Fruit fly (Drosophila melanogaster) whole organism, embryonic: ENCODE measurements around the gene CG2120.

Experiments
- CG10462 ChIP-seq: fragments of 200-800 bp; sonication (Bioruptor generic); optimal IDR thresholded peaks from 2 replicates; lab custom pipeline; 2016; ENCODE audit warnings: missing biosample characterization, missing genetic modification characterization
- CG10979 ChIP-seq: fragments of 200-800 bp; sonication (Bioruptor generic); optimal IDR thresholded peaks from 2 replicates; lab custom pipeline; 2018; ENCODE audit warnings: missing biosample characterization, mild to moderate bottlenecking, missing genetic modification characterization, moderate library complexity
- CG12299 ChIP-seq: fragments of 200-800 bp; sonication (Bioruptor generic); optimal IDR thresholded peaks from 2 replicates; lab custom pipeline; 2018; ENCODE audit warnings: missing biosample characterization, mild to moderate bottlenecking, missing genetic modification characterization
- CG13775 ChIP-seq: fragments of 200-800 bp; sonication (Bioruptor generic); optimal IDR thresholded peaks from 3 replicates; lab custom pipeline; 2017; ENCODE audit warnings: missing biosample characterization, mild to moderate bottlenecking, missing genetic modification characterization
- CG15269 ChIP-seq: fragments of 200-800 bp; sonication (Bioruptor generic); optimal IDR thresholded peaks from 2 replicates; lab custom pipeline; 2018; ENCODE audit warnings: missing biosample characterization, mild to moderate bottlenecking, missing genetic modification characterization, moderate library complexity
- CG17802 ChIP-seq: fragments of 200-800 bp; sonication (Bioruptor generic); optimal IDR thresholded peaks from 2 replicates; lab custom pipeline; 2018; ENCODE audit warnings: missing biosample characterization, mild to moderate bottlenecking, missing genetic modification characterization, moderate library complexity
- CG18476 ChIP-seq: fragments of 200-800 bp; sonication (Bioruptor generic); optimal IDR thresholded peaks from 2 replicates; lab custom pipeline; 2016; ENCODE audit warnings: missing biosample characterization, mild to moderate bottlenecking, missing genetic modification characterization
- CG2120 ChIP-seq: fragments of 200-800 bp; sonication (Bioruptor generic); optimal IDR thresholded peaks from 3 replicates; lab custom pipeline; 2016; ENCODE audit warnings: missing biosample characterization, missing genetic modification characterization
- CG32532 ChIP-seq: fragments of 200-800 bp; sonication (Bioruptor generic); IDR thresholded peaks from 2 replicates; pipeline ENCODE4 v1.3.6; 2022; ENCODE audit warnings: missing biosample characterization, missing genetic modification characterization
- CG33213 ChIP-seq: fragments of 200-800 bp; sonication (Bioruptor generic); optimal IDR thresholded peaks from 3 replicates; lab custom pipeline; 2016; ENCODE audit warnings: missing biosample characterization, missing genetic modification characterization
- CG33557 ChIP-seq: fragments of 200-800 bp; sonication (Bioruptor generic); optimal IDR thresholded peaks from 2 replicates; lab custom pipeline; 2019; ENCODE audit warnings: missing biosample characterization, mild to moderate bottlenecking, missing genetic modification characterization, moderate library complexity
- CG34376 ChIP-seq: fragments of 200-800 bp; sonication (Bioruptor generic); optimal IDR thresholded peaks from 2 replicates; lab custom pipeline; 2018; ENCODE audit warnings: missing biosample characterization, mild to moderate bottlenecking, missing genetic modification characterization
- CG6813 ChIP-seq: fragments of 200-800 bp; sonication (Bioruptor generic); optimal IDR thresholded peaks from 2 replicates; lab custom pipeline; 2017; ENCODE audit warnings: missing biosample characterization, missing genetic modification characterization, mild to moderate bottlenecking, moderate library complexity, missing genetic modification reagents
- CG7556 ChIP-seq: fragments of 200-800 bp; sonication (Bioruptor generic); optimal IDR thresholded peaks from 2 replicates; lab custom pipeline; 2017; ENCODE audit warnings: missing biosample characterization, mild to moderate bottlenecking, missing genetic modification characterization
- CG8478 ChIP-seq: fragments of >200 bp; optimal IDR thresholded peaks from 2 replicates; lab custom pipeline; 2018
- CG9727 ChIP-seq: fragments of 200-800 bp; sonication (Bioruptor generic); optimal IDR thresholded peaks from 3 replicates; lab custom pipeline; 2017; ENCODE audit warnings: missing biosample characterization, mild to moderate bottlenecking, missing genetic modification characterization
- CG9932 ChIP-seq: fragments of 200-800 bp; sonication (Bioruptor generic); IDR thresholded peaks from 2 replicates; pipeline ENCODE4 v1.3.6; 2022; ENCODE audit warnings: missing biosample characterization, missing genetic modification characterization
- Dref ChIP-seq: fragments of 200-800 bp; sonication (Bioruptor generic); IDR thresholded peaks from 2 replicates; pipeline ENCODE4 v1.3.6; 2022; ENCODE audit warnings: missing biosample characterization, missing genetic modification characterization
- Eip74EF ChIP-seq, 2 experiments: fragments of 200-800 bp in 1 of 2; fragments of >200 bp in 1 of 2; sonication (Bioruptor generic) in 1 of 2; optimal IDR thresholded peaks; 2 replicates each; lab custom pipeline; 2017 to 2019; ENCODE audit warnings: missing biosample characterization in 2 of 2, missing genetic modification characterization in 2 of 2, mild to moderate bottlenecking in 1 of 2, moderate library complexity in 1 of 2
- H15 ChIP-seq: fragments of 200-800 bp; sonication (Bioruptor generic); IDR thresholded peaks from 3 replicates; pipeline ENCODE4 v1.3.6; 2022; ENCODE audit warnings: missing biosample characterization, missing genetic modification characterization
- Hr51 ChIP-seq, 2 experiments: fragments of 200-800 bp; sonication (Bioruptor generic); optimal IDR thresholded peaks; 2 replicates in 1 of 2; 3 replicates in 1 of 2; lab custom pipeline; 2016 to 2018; ENCODE audit warnings: missing biosample characterization in 2 of 2, missing genetic modification characterization in 2 of 2, mild to moderate bottlenecking in 1 of 2, moderate library complexity in 1 of 2
- MESR4 ChIP-seq: fragments of 200-800 bp; sonication (Bioruptor generic); optimal IDR thresholded peaks from 2 replicates; lab custom pipeline; 2018; ENCODE audit warnings: missing biosample characterization, mild to moderate bottlenecking, missing genetic modification characterization, moderate library complexity
- Mad ChIP-seq: fragments of 200-800 bp; sonication (Bioruptor generic); optimal IDR thresholded peaks from 2 replicates; lab custom pipeline; 2016; ENCODE audit warnings: missing biosample characterization, missing genetic modification characterization
- Meics ChIP-seq: fragments of 200-800 bp; sonication (Bioruptor generic); optimal IDR thresholded peaks from 2 replicates; lab custom pipeline; 2017; ENCODE audit warnings: missing biosample characterization, mild to moderate bottlenecking, missing genetic modification characterization
- Mes4 ChIP-seq: fragments of 200-800 bp; sonication (Bioruptor generic); optimal IDR thresholded peaks from 2 replicates; lab custom pipeline; 2016; ENCODE audit warnings: missing biosample characterization, missing genetic modification characterization
- NFAT ChIP-seq: fragments of 200-800 bp; sonication (Bioruptor generic); IDR thresholded peaks from 2 replicates; pipeline ENCODE4 v1.3.6; 2022; ENCODE audit warnings: missing biosample characterization, missing genetic modification characterization
- NK7.1 ChIP-seq: fragments of 200-800 bp; sonication (Bioruptor generic); optimal IDR thresholded peaks from 3 replicates; lab custom pipeline; 2016; ENCODE audit warnings: missing biosample characterization, missing genetic modification characterization
- Side ChIP-seq: fragments of 200-800 bp; sonication (Bioruptor generic); optimal IDR thresholded peaks from 2 replicates; lab custom pipeline; 2016; ENCODE audit warnings: missing biosample characterization, missing genetic modification characterization
- Tbp ChIP-seq: fragments of >200 bp; optimal IDR thresholded peaks from 2 replicates; lab custom pipeline; 2018; ENCODE audit warnings: missing biosample characterization, missing genetic modification characterization
- ash1 ChIP-seq: fragments of 200-800 bp; sonication (Bioruptor generic); optimal IDR thresholded peaks from 2 replicates; lab custom pipeline; 2018; ENCODE audit warnings: missing biosample characterization, mild to moderate bottlenecking, missing genetic modification characterization
- bab2 ChIP-seq: fragments of 200-800 bp; sonication (Bioruptor generic); optimal IDR thresholded peaks from 2 replicates; lab custom pipeline; 2016; ENCODE audit warnings: missing biosample characterization, missing genetic modification characterization
- da ChIP-seq: fragments of 200-800 bp; sonication (Bioruptor generic); optimal IDR thresholded peaks from 2 replicates; lab custom pipeline; 2016; ENCODE audit warnings: missing biosample characterization, missing genetic modification characterization
- dmrt99B ChIP-seq: fragments of 200-800 bp; sonication (Bioruptor generic); optimal IDR thresholded peaks from 2 replicates; lab custom pipeline; 2018; ENCODE audit warnings: missing biosample characterization, mild to moderate bottlenecking, missing genetic modification characterization, moderate library complexity
- dpn ChIP-seq, 2 experiments: fragments of 200-800 bp; sonication (Bioruptor generic); optimal IDR thresholded peaks; 3 replicates each; lab custom pipeline; 2016; ENCODE audit warnings: missing biosample characterization in 2 of 2, missing genetic modification characterization in 2 of 2
- gsb-n ChIP-seq: fragments of 200-800 bp; sonication (Bioruptor generic); optimal IDR thresholded peaks from 3 replicates; lab custom pipeline; 2018; ENCODE audit warnings: missing biosample characterization, mild to moderate bottlenecking, missing genetic modification characterization
- gt ChIP-seq: fragments of 200-800 bp; sonication (Bioruptor generic); IDR thresholded peaks from 2 replicates; pipeline ENCODE4 v1.3.6; 2022; ENCODE audit warnings: missing biosample characterization, missing genetic modification characterization
- h ChIP-seq: fragments of >200 bp; optimal IDR thresholded peaks from 2 replicates; lab custom pipeline; 2017
- lab ChIP-seq: fragments of 200-800 bp; sonication (Bioruptor generic); optimal IDR thresholded peaks from 3 replicates; lab custom pipeline; 2017; ENCODE audit warnings: missing biosample characterization, missing genetic modification characterization, mild to moderate bottlenecking, moderate library complexity, missing genetic modification reagents
- lbe ChIP-seq: fragments of 200-800 bp; sonication (Bioruptor generic); optimal IDR thresholded peaks from 2 replicates; lab custom pipeline; 2016; ENCODE audit warnings: missing biosample characterization, mild to moderate bottlenecking, missing genetic modification characterization
- lov ChIP-seq, 2 experiments: fragments of 200-800 bp in 1 of 2; fragments of >200 bp in 1 of 2; sonication (Bioruptor generic) in 1 of 2; IDR thresholded peaks in 1 of 2; optimal IDR thresholded peaks in 1 of 2; 2 replicates in 1 of 2; 3 replicates in 1 of 2; pipeline versions ENCODE4 v1.3.6 to Lab custom; 2017 to 2022; ENCODE audit warnings: missing biosample characterization in 1 of 2, missing genetic modification characterization in 1 of 2
- mirr ChIP-seq: fragments of 200-800 bp; sonication (Bioruptor generic); optimal IDR thresholded peaks from 3 replicates; lab custom pipeline; 2018; ENCODE audit warnings: missing biosample characterization, mild to moderate bottlenecking, missing genetic modification characterization
- pros ChIP-seq: fragments of 200-800 bp; sonication (Bioruptor generic); optimal IDR thresholded peaks from 3 replicates; lab custom pipeline; 2019; ENCODE audit warnings: missing biosample characterization, mild to moderate bottlenecking, missing genetic modification characterization, moderate library complexity
- ranshi ChIP-seq: fragments of 200-800 bp; sonication (Bioruptor generic); IDR thresholded peaks from 2 replicates; pipeline ENCODE4 v1.3.6; 2022; ENCODE audit warnings: missing biosample characterization, missing genetic modification characterization
- repo ChIP-seq: fragments of 200-800 bp; sonication (Bioruptor generic); optimal IDR thresholded peaks from 2 replicates; lab custom pipeline; 2016; ENCODE audit warnings: missing biosample characterization, missing genetic modification characterization
- scrt ChIP-seq: fragments of 200-800 bp; sonication (Bioruptor generic); optimal IDR thresholded peaks from 2 replicates; lab custom pipeline; 2018; ENCODE audit warnings: missing biosample characterization, mild to moderate bottlenecking, missing genetic modification characterization, moderate library complexity
- shn ChIP-seq: fragments of 200-800 bp; sonication (Bioruptor generic); optimal IDR thresholded peaks from 3 replicates; lab custom pipeline; 2016; ENCODE audit warnings: missing biosample characterization, missing genetic modification characterization
- unc-4 ChIP-seq: fragments of 200-800 bp; sonication (Bioruptor generic); IDR thresholded peaks from 2 replicates; pipeline ENCODE4 v1.3.6; 2022; ENCODE audit warnings: missing biosample characterization, missing genetic modification characterization; ENCODE audit not compliant: partially characterized antibody
- unpg ChIP-seq: fragments of 200-800 bp; sonication (Bioruptor generic); optimal IDR thresholded peaks from 3 replicates; lab custom pipeline; 2018; ENCODE audit warnings: missing biosample characterization, mild to moderate bottlenecking, missing genetic modification characterization, moderate library complexity

The CG2120 gene

DNA sequence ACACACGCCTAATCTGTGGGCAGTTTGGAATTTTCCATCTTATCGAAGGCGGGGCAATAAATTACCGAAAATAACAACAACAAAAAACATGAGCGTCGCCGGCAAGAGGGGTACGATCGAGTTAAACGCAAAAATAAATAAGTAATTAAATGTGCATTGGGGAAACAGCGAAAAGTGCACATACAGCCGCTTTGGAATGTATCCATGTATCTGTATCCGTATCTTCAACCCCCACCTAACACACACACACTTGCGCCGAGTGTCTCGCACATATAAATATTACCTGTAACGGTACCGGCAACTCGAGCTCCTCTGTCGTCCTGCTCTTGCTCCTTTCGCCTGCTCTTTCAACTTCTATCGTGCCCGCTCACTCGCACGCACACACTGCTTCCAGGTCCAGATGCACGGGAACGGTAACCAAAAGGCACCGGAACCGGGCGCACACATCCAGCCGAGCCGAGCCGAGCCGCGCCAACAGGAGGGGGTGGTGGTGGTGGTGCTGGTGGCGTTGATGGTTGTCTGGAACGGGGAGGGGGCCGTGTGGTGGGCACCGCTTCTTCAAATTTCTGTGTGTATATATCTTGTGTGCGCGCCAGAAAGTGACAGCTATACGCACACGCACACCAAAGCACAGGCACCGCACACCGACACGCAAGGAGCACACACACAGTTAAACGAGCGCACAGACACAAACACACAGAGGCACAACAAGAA, 5.9 kb downstream of the CG2120 start (continued):
- peak; percentile 6 for TF ChIP-seq CG6813 (GFP tag; lab: Kevin White, UChicago)
- TF ChIP-seq CG34376, result peak; percentile 36
- TF ChIP-seq Eip74EF (GFP tag; optimal IDR thresholded peaks at IDR 0.05; lab: Kevin White, UChicago), result no peak
- peak; percentile 3 for TF ChIP-seq CG15269
- TF ChIP-seq pros (GFP tag; lab: Kevin White, UChicago), result peak; percentile 66
- TF ChIP-seq Tbp (GFP tag; lab: Kevin White, UChicago), result no peak
- no peak for TF ChIP-seq lov (optimal IDR thresholded peaks at IDR 0.05; lab: Kevin White, UChicago)
- peak; percentile 29; the same call in 1 of the 3 replicates for TF ChIP-seq lov (GFP tag; IDR thresholded peaks at IDR 0.05; lab: Robert Waterston, UW)
- no peak for TF ChIP-seq gsb-n (tag; lab: Kevin White, UChicago)
- peak; percentile 37; the same call in 1 of the 2 replicates for TF ChIP-seq CG9932
- peak; percentile 84 for TF ChIP-seq CG8478
- TF ChIP-seq CG2120 (GFP tag; lab: Kevin White, UChicago), result peak; percentile 90
- TF ChIP-seq ranshi (GFP tag; lab: Robert Waterston, UW), result peak; percentile 14; the same call in 1 of the 2 replicates
- no peak for TF ChIP-seq ash1 (GFP tag; lab: Kevin White, UChicago)
- TF ChIP-seq MESR4, result peak; percentile 69
- no peak for TF ChIP-seq CG33557 (GFP tag; lab: Kevin White, UChicago)
- no peak for TF ChIP-seq h (lab: Kevin White, UChicago)
- TF ChIP-seq NK7.1 (GFP tag; lab: Kevin White, UChicago), result no peak
- TF ChIP-seq da, result no peak
- TF ChIP-seq CG18476 (GFP tag; lab: Kevin White, UChicago), result no peak
- peak; percentile 23 to 37 for TF ChIP-seq Hr51 (GFP tag; optimal IDR thresholded peaks at IDR 0.05; lab: Kevin White, UChicago)
- TF ChIP-seq Meics (GFP tag; lab: Kevin White, UChicago), result peak; percentile 24
- TF ChIP-seq CG33213, result no peak
- TF ChIP-seq dmrt99B (tag; lab: Kevin White, UChicago), result peak; percentile 24
- peak; percentile 42 for TF ChIP-seq CG9727
- peak; percentile 62 for TF ChIP-seq Side
- TF ChIP-seq unc-4 (GFP tag; lab: Robert Waterston, UW), result 0 out of 2 replicates have a peak, but pooled peaks have one; percentile 8
- TF ChIP-seq CG17802 (tag; lab: Kevin White, UChicago), result no peak
- peak; percentile 60 for TF ChIP-seq lab (GFP tag; lab: Kevin White, UChicago)
- TF ChIP-seq NFAT, result peak; percentile 35; the same call in 1 of the 2 replicates
- TF ChIP-seq CG12299 (tag; lab: Kevin White, UChicago), result peak; percentile 30
- peak; percentile 18 for TF ChIP-seq shn (GFP tag; lab: Kevin White, UChicago)
- no peak for TF ChIP-seq Mes4 (GFP tag; lab: Kevin White, UChicago)
- peak; percentile 25 for TF ChIP-seq CG32532 (GFP tag; lab: Robert Waterston, UW)
- TF ChIP-seq lbe (GFP tag; lab: Kevin White, UChicago), result no peak
- peak; percentile 5 for TF ChIP-seq bab2 (GFP tag; lab: Kevin White, UChicago)
- TF ChIP-seq CG10979 (tag; lab: Kevin White, UChicago), result peak; percentile 3
- TF ChIP-seq mirr (GFP tag; lab: Kevin White, UChicago), result peak; percentile 3
- TF ChIP-seq CG10462, result peak; percentile 50
- no peak for TF ChIP-seq H15 (GFP tag; lab: Robert Waterston, UW)
- TF ChIP-seq Mad, result peak; percentile 19
- peak; percentile 28 for TF ChIP-seq unpg
- peak; percentile 27 for TF ChIP-seq CG13775 (GFP tag; lab: Kevin White, UChicago)
- TF ChIP-seq scrt, result peak; percentile 40
- TF ChIP-seq gt, result no peak
- no peak for TF ChIP-seq repo (GFP tag; lab: Kevin White, UChicago)
- TF ChIP-seq Dref (GFP tag; lab: Robert Waterston, UW), result peak; percentile 10; the same call in 1 of the 2 replicates
- peak in 1 of 2 experiments; percentile 57 for TF ChIP-seq dpn (GFP tag; optimal IDR thresholded peaks at IDR 0.05; lab: Kevin White, UChicago)
- TF ChIP-seq CG7556 (GFP tag; lab: Kevin White, UChicago), result peak; percentile 28
